Worm (Caenorhabditis elegans) whole organism, L4 larva: ENCODE data around the gene lsd-1.
A peak's percentile ranks its signal among the peaks of the same experiment; 100 is the strongest.

ENCODE experiments used
- cey-2 ChIP-seq: sonication (generic microtip); optimal IDR thresholded peaks from 3 replicates; lab custom pipeline; 2017; ENCODE audit warnings: missing genetic modification characterization, mild to moderate bottlenecking, missing compliant biosample characterization, antibody characterized with exemption, borderline replicate concordance; ENCODE audit not compliant: insufficient read depth
- fos-1 ChIP-seq: fragments of 150-350 bp; optimal IDR thresholded peaks from 2 replicates; lab custom pipeline; 2014; ENCODE audit warnings: missing biosample characterization, missing genetic modification characterization
- hlh-11 ChIP-seq: fragments of 200-800 bp; sonication (Bioruptor generic); optimal IDR thresholded peaks from 2 replicates; lab custom pipeline; 2018; ENCODE audit warnings: mild to moderate bottlenecking, missing genetic modification characterization, missing compliant biosample characterization
- lin-1 ChIP-seq: fragments of 200-800 bp; sonication (Bioruptor generic); IDR thresholded peaks from 2 replicates; pipeline ENCODE4 v1.3.6; 2022; ENCODE audit warnings: missing genetic modification reagents, missing genetic modification characterization, missing compliant biosample characterization
- mdl-1 ChIP-seq, 2 experiments: fragments of 150-350 bp in 1 of 2; sonication (generic microtip) in 1 of 2; optimal IDR thresholded peaks; 2 replicates each; lab custom pipeline; 2014 to 2017; ENCODE audit warnings: missing biosample characterization in 2 of 2, missing genetic modification characterization in 2 of 2
- mep-1 ChIP-seq: fragments of 150-350 bp; sonication (generic microtip); optimal IDR thresholded peaks from 3 replicates; lab custom pipeline; 2014; ENCODE audit warnings: missing biosample characterization, missing genetic modification characterization
- nhr-11 ChIP-seq: fragments of 150-350 bp; optimal IDR thresholded peaks from 2 replicates; lab custom pipeline; 2014; ENCODE audit warnings: missing biosample characterization, missing genetic modification characterization
- pha-4 ChIP-seq, 2 experiments: fragments of 150-350 bp in 1 of 2; fragments of 200-800 bp in 1 of 2; sonication (Bioruptor generic) in 1 of 2; IDR thresholded peaks in 1 of 2; optimal IDR thresholded peaks in 1 of 2; 2 replicates each; pipeline versions ENCODE4 v1.3.6 to Lab custom; 2014 to 2022; ENCODE audit warnings: missing genetic modification characterization in 2 of 2, missing genetic modification reagents in 2 of 2, missing biosample characterization in 1 of 2, missing compliant biosample characterization in 1 of 2
- skn-1 ChIP-seq: fragments of 150-350 bp; optimal IDR thresholded peaks from 2 replicates; lab custom pipeline; 2014; ENCODE audit warnings: missing biosample characterization, missing genetic modification characterization
- unc-62 ChIP-seq, 3 experiments: fragments of 150-350 bp in 1 of 3; sonication (generic microtip); optimal IDR thresholded peaks in 2 of 3; peaks in 1 of 3; 1 replicate in 1 of 3; 2 replicates in 2 of 3; lab custom pipeline; 2014 to 2017; ENCODE audit warnings: missing biosample characterization in 3 of 3, missing genetic modification characterization in 3 of 3, missing genetic modification reagents in 3 of 3, missing genotype in 1 of 3

DNA sequence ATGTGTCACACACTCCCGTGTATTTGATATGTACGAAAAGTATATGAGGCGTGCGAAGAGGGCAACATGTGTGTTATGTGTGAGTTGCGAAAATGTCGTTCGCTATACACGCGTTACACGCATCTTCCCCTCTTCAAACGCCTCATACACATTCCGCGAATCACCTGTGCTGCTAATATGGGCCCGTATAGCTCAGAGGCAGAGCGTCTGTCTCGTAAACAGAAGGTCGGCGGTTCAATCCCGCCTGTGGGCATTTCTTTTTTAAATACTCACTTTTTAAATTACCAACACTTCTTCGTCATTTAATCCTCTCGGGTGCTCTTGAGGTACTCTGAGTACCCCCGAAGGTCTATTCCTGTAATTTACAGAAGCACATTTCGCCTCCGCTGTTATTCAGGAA is 15.1 kb upstream of the lsd-1 start:
- TF ChIP-seq pha-4 (GFP tag; IDR thresholded peaks at IDR 0.05; lab: Robert Waterston, UW) = peak; percentile 67; the same call in 1 of the 2 replicates
- TF ChIP-seq pha-4 (tag; optimal IDR thresholded peaks at IDR 0.05; lab: Kevin White, UChicago) = no peak
- TF ChIP-seq mep-1 (tag; lab: Kevin White, UChicago) = no peak
- TF ChIP-seq unc-62 (GFP tag; optimal IDR thresholded peaks at IDR 0.05 in 1 of 2; lab: Kevin White, UChicago) = no peak
- no peak for TF ChIP-seq unc-62 (tag; optimal IDR thresholded peaks at IDR 0.05; lab: Kevin White, UChicago)
- TF ChIP-seq nhr-11 = no peak
- no peak for TF ChIP-seq mdl-1 (tag; optimal IDR thresholded peaks at IDR 0.05; lab: Kevin White, UChicago)
- TF ChIP-seq cey-2 = no peak
- TF ChIP-seq hlh-11 (tag; lab: Kevin White, UChicago) = no peak
- no peak for TF ChIP-seq lin-1
- TF ChIP-seq skn-1 (tag; lab: Kevin White, UChicago) = no peak
- TF ChIP-seq fos-1 (tag; lab: Kevin White, UChicago) = no peak
